Fruit fly (Drosophila melanogaster) whole organism: ENCODE results near the gene mRpS31.
A peak's percentile ranks its signal among the peaks of the same experiment; 100 is the strongest.

ENCODE experiments used
- CG8478 ChIP-seq: fragments of >200 bp; optimal IDR thresholded peaks from 2 replicates; lab custom pipeline; 2018; ENCODE audit warnings: inconsistent platforms
- pan ChIP-seq: fragments of >200 bp; optimal IDR thresholded peaks from 2 replicates; lab custom pipeline; 2017
- psq ChIP-seq: fragments of >200 bp; optimal IDR thresholded peaks from 2 replicates; lab custom pipeline; 2017

DNA sequence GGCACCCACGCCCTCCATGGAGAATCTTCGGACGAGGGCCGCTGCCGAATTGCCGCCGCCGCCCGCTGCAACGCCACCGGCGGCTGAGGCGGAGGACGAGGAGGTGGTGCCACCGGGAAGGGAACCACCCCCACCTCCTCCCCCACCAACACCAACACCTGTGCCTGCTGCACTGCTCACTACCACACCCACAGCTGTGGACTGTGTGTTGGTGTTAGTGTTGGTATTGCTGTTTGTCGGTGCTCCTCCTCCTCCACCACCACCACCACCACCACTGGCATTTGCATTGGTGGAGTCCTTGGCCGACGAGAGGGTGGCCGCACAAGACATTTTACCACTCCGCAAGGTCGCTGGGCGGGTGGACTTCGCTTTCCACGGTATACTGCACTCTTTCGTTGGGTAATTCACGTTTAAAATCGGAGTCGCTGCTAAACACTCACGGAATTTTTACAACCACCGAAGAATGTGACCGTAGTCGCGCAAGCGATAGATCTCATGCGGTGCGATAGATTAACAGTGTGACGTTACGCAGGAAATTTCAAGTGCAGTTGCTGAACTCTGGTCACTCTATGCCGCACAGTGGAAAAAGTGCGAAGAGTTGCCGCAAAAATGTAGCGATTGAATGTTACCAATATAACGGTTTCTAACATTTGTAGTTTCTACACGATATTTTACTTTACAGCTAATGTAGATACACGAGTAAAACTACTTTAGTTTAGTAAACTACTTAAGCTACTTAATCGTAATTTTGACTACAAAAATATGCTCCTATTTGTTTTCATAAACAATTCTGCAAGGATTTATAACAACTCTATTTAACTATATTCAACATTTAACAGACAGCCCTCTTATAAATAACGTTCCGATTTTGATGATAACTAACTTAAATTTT is 6.6 kb downstream of the mRpS31 start, which contains the start of gene mib1:
- TF ChIP-seq psq (lab: Kevin White, UChicago) (no peak), pan (lab: Kevin White, UChicago) (no peak), CG8478 (lab: Kevin White, UChicago) (peak; percentile 3)
